Fruit fly (Drosophila melanogaster): ENCODE data around the gene Fuca.

Fuca gene

dm6 chr3L:11533704-11534319 is 11.3 kb upstream of the Fuca start (continued):
- TF ChIP-seq croc (GFP tag; conservative IDR thresholded peaks at IDR 0.05), result no peak
- peak; percentile 29 for TF ChIP-seq CG12219 (GFP tag; optimal IDR thresholded peaks at IDR 0.05)
- TF ChIP-seq CG6654 (GFP tag; optimal IDR thresholded peaks at IDR 0.05), result no peak
- no peak for TF ChIP-seq jigr1 (GFP tag; IDR thresholded peaks at IDR 0.05)
- peak; percentile 68 for TF ChIP-seq CG7556 (GFP tag; optimal IDR thresholded peaks at IDR 0.05)
- no peak for TF ChIP-seq CG10959 (GFP tag; IDR thresholded peaks at IDR 0.05)
- TF ChIP-seq Mrtf (GFP tag; IDR thresholded peaks at IDR 0.05), result peak; percentile 45; the same call in 1 of the 3 replicates
- TF ChIP-seq CG10462 (GFP tag; optimal IDR thresholded peaks at IDR 0.05), result no peak
- TF ChIP-seq amos (GFP tag; IDR thresholded peaks at IDR 0.05; ENCODE audit: partially characterized antibody), result no peak
- TF ChIP-seq CG9876 (GFP tag; optimal IDR thresholded peaks at IDR 0.05), result no peak
- TF ChIP-seq bbx (GFP tag; IDR thresholded peaks at IDR 0.05; ENCODE audit: partially characterized antibody), result no peak
- no peak for TF ChIP-seq Sry-β (GFP tag; optimal IDR thresholded peaks at IDR 0.05)
- TF ChIP-seq ftz-f1 (GFP tag; optimal IDR thresholded peaks at IDR 0.05), result peak; percentile 55
- peak; percentile 61 for TF ChIP-seq lilli (GFP tag; optimal IDR thresholded peaks at IDR 0.05)
- no peak for TF ChIP-seq p53 (GFP tag; optimal IDR thresholded peaks at IDR 0.05)
- TF ChIP-seq fd64A (GFP tag; optimal IDR thresholded peaks at IDR 0.05), result no peak
- TF ChIP-seq fd96Cb (tag; optimal IDR thresholded peaks at IDR 0.05), result peak; percentile 24
- TF ChIP-seq lov (optimal IDR thresholded peaks at IDR 0.05), result no peak
- TF ChIP-seq lov (GFP tag; IDR thresholded peaks at IDR 0.05), result no peak
- TF ChIP-seq odd (GFP tag; optimal IDR thresholded peaks at IDR 0.05), result peak; percentile 44
- peak; percentile 32 for TF ChIP-seq CG18476 (GFP tag; optimal IDR thresholded peaks at IDR 0.05)
- TF ChIP-seq CG17186 (GFP tag; optimal IDR thresholded peaks at IDR 0.05), result no peak
- TF ChIP-seq chn (GFP tag; optimal IDR thresholded peaks at IDR 0.05), result no peak
- no peak for TF ChIP-seq Kr (GFP tag; optimal IDR thresholded peaks at IDR 0.05)
- TF ChIP-seq caup (GFP tag; optimal IDR thresholded peaks at IDR 0.05; ENCODE audit: severe bottlenecking), result peak; percentile 41
- TF ChIP-seq CG8944 (GFP tag; optimal IDR thresholded peaks at IDR 0.05), result no peak
- TF ChIP-seq CG10543 (GFP tag; optimal IDR thresholded peaks at IDR 0.05), result peak; percentile 72
- no peak for TF ChIP-seq Hr3 (GFP tag; optimal IDR thresholded peaks at IDR 0.05)
- TF ChIP-seq tll (GFP tag; optimal IDR thresholded peaks at IDR 0.05), result no peak
- no peak for TF ChIP-seq Dfd (GFP tag; optimal IDR thresholded peaks at IDR 0.05)
- TF ChIP-seq CG5180 (GFP tag; optimal IDR thresholded peaks at IDR 0.05), result peak; percentile 32
- peak; percentile 56 for TF ChIP-seq CG13424 (tag; optimal IDR thresholded peaks at IDR 0.05)
- TF ChIP-seq maf-S (GFP tag; optimal IDR thresholded peaks at IDR 0.05), result no peak
- TF ChIP-seq Hmr (GFP tag; optimal IDR thresholded peaks at IDR 0.05), result peak; percentile 58
- TF ChIP-seq CG10366 (GFP tag; IDR thresholded peaks at IDR 0.05), result 0 out of 2 replicates have a peak, but pooled peaks have one; percentile 15
- TF ChIP-seq ham (GFP tag; IDR thresholded peaks at IDR 0.05), result no peak
- TF ChIP-seq Opbp (GFP tag; IDR thresholded peaks at IDR 0.05; ENCODE audit: partially characterized antibody), result no peak
- no peak for TF ChIP-seq kni (GFP tag; optimal IDR thresholded peaks at IDR 0.05)
- no peak for TF ChIP-seq CG14965 (GFP tag; optimal IDR thresholded peaks at IDR 0.05; ENCODE audit: borderline replicate concordance)
- no peak for TF ChIP-seq CG11085 (GFP tag; IDR thresholded peaks at IDR 0.05)
- no peak for TF ChIP-seq gsb-n (tag; optimal IDR thresholded peaks at IDR 0.05)
- peak; percentile 3 for TF ChIP-seq CG12299 (tag; optimal IDR thresholded peaks at IDR 0.05)
- TF ChIP-seq CG6854 (GFP tag; optimal IDR thresholded peaks at IDR 0.05), result no peak
- no peak for TF ChIP-seq CG12155 (GFP tag; optimal IDR thresholded peaks at IDR 0.05)
- no peak for TF ChIP-seq CG7357 (GFP tag; IDR thresholded peaks at IDR 0.05)
- TF ChIP-seq shn (GFP tag; optimal IDR thresholded peaks at IDR 0.05), result no peak
- no peak for TF ChIP-seq D (optimal IDR thresholded peaks at IDR 0.05)
- TF ChIP-seq D (GFP tag; optimal IDR thresholded peaks at IDR 0.05), result no peak
- no peak for TF ChIP-seq CG12744 (GFP tag; optimal IDR thresholded peaks at IDR 0.05)
- peak; percentile 30 for TF ChIP-seq Myb (GFP tag; optimal IDR thresholded peaks at IDR 0.05)
